Fruit fly (Drosophila melanogaster) whole organism, pupa: ENCODE measurements around the gene Nckx30C.

Source experiments
- CG10348 ChIP-seq: fragments of 200-800 bp; sonication (Bioruptor generic); IDR thresholded peaks from 2 replicates; pipeline ENCODE4 v1.3.6; 2022; ENCODE audit warnings: missing biosample characterization, missing genetic modification characterization
- CG12605 ChIP-seq: fragments of 200-800 bp; sonication (Bioruptor generic); IDR thresholded peaks from 2 replicates; pipeline ENCODE4 v1.3.6; 2022; ENCODE audit warnings: missing biosample characterization, missing genetic modification characterization
- CG17806 ChIP-seq: fragments of 200-800 bp; sonication (Bioruptor generic); optimal IDR thresholded peaks from 2 replicates; lab custom pipeline; 2018; ENCODE audit warnings: missing biosample characterization, mild to moderate bottlenecking, missing genetic modification characterization, moderate library complexity
- CG32121 ChIP-seq: fragments of 200-800 bp; sonication (Bioruptor generic); IDR thresholded peaks from 2 replicates; pipeline ENCODE4 v1.3.6; 2022; ENCODE audit warnings: missing biosample characterization, missing genetic modification characterization
- CG34367 ChIP-seq: fragments of 200-800 bp; sonication (Bioruptor generic); optimal IDR thresholded peaks from 2 replicates; lab custom pipeline; 2018; ENCODE audit warnings: missing biosample characterization, mild to moderate bottlenecking, missing genetic modification characterization
- CG8301 ChIP-seq: fragments of 200-800 bp; sonication (Bioruptor generic); optimal IDR thresholded peaks from 2 replicates; lab custom pipeline; 2018; ENCODE audit warnings: missing biosample characterization, mild to moderate bottlenecking, missing genetic modification characterization
- EcR ChIP-seq: fragments of 200-800 bp; sonication (Bioruptor generic); optimal IDR thresholded peaks from 3 replicates; lab custom pipeline; 2019; ENCODE audit warnings: missing biosample characterization, missing genetic modification characterization, mild to moderate bottlenecking, moderate library complexity, missing genetic modification reagents
- Ets98B ChIP-seq: fragments of 200-800 bp; sonication (Bioruptor generic); IDR thresholded peaks from 2 replicates; pipeline ENCODE4 v1.3.6; 2022; ENCODE audit warnings: missing biosample characterization, missing genetic modification characterization

DNA sequence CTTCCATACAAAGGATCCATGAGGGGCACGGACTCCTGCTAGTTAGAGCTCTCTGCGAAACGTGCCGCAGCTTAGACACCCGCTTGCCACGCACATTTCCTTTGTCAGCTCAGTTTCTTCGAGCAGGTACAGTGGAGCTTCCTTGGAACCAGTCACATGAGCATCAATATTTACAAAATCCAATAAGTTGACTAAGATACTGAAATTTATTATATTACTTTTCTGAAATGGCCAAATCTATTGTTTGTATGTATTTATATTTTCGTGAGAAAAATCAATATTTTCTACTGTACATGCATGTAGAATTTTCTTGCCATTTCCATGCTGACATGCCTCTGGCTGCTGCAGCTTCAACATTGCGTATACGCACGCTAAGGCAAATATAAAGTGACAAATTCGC is 83.3 kb downstream of the Nckx30C start:
- TF ChIP-seq CG12605 (GFP tag; lab: Robert Waterston, UW) (no peak), CG8301 (tag; lab: Kevin White, UChicago) (no peak), CG32121 (GFP tag; lab: Robert Waterston, UW) (no peak), CG34367 (tag; lab: Kevin White, UChicago) (no peak), Ets98B (no peak), EcR (GFP tag; lab: Kevin White, UChicago) (no peak), CG10348 (no peak), CG17806 (tag; lab: Kevin White, UChicago) (no peak)
